Worm (Caenorhabditis elegans): Measurements from ENCODE around the gene mltn-8.

mltn-8 gene

DNA sequence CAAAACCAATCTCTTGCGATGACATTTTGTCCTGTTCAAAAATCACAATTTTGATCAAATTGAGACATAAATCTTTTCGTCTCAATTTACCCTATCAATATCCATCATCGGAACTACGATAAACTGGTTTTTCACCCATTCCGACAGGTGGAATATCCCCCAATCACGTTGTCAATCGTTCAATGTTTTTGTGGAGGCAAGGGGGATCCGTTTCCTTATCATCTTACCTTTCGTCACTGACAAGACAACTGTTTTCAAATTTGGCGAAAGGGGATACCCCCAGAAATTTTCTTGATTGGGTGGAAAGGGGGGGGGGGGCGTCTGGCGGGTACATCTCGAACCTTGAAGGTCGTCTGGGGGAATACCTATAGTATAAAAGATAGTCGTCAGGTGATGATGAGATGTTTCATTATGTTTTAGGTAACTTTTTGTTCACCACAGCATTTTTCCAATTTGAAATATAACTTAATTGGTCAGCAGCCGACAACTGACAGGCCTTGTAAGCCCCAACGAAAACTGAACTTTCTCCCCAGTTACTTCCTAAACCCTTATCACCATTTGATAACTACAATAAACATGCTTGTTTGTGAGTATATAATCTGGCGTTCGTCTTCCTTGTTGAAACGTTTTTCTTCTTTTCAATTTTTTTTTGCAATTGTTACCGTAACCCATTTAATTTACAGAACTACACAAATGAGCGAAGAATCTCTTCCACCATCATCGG is 1.3 kb upstream of the mltn-8 start, which contains the start of gene ZK6.8:
Gene ZK6.8 (plus strand): TSS at position 682 of the 724 bp plus-strand sequence.
- no peak for TF ChIP-seq unc-62 (GFP tag; optimal IDR thresholded peaks at IDR 0.05)

DNA sequence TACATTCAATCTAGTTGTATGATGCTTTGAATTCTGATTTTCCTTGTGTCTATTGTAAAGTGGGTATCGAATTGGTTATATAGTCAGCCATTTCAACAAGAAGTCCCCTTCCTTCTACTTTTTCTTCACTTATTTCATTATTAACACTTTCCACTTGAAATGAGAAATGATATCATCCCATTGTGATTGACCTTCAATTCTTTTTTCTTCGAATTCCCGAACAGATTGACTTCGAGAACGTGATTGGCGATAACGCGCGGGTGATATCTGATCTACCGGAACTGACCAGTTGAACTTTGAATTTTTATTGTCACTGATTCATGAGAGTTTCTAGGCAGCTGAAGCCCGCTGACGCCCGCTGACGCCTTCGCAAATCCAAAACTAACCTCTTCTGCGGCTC is 1.9 kb downstream of the mltn-8 start:
- no peak for TF ChIP-seq unc-62 (GFP tag; optimal IDR thresholded peaks at IDR 0.05)

DNA sequence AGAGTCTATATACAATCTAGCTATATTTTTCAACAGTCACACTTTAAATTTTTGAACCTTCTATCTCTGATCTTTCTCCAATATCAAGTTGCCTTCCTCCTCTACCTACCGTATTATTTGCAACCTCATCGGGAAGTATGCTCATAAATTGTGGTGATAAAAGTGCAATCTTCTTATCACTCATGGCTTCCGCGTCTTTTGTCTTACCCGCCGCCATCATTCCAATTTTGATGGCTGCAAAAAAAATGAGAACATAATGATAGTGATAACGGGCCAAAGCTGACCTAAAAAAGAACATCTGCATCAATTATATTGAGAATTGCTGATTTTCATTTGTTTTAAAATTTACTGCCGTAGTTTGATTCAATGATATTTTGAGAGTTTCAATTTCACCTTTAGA is 3.3 kb downstream of the mltn-8 start:
- TF ChIP-seq unc-62 (GFP tag; optimal IDR thresholded peaks at IDR 0.05) = no peak

ce11 chrV:373192-373591 is 6.9 kb downstream of the mltn-8 start:
- no peak for TF ChIP-seq unc-62 (GFP tag; optimal IDR thresholded peaks at IDR 0.05)

- no peak for TF ChIP-seq unc-62 (GFP tag; optimal IDR thresholded peaks at IDR 0.05)
Measured at ce11 chrV:370033-370432, 10.1 kb downstream of the mltn-8 start, which contains the start of gene mltn-7. mltn-7 (plus strand) TSS chrV:370333.

ce11 chrV:364650-365049 is 15.4 kb downstream of the mltn-8 start, which contains the start of gene mltn-6:
mltn-6 (plus strand) TSS chrV:364950.
- TF ChIP-seq unc-62 (GFP tag; optimal IDR thresholded peaks at IDR 0.05) = no peak

- TF ChIP-seq unc-62 (GFP tag; optimal IDR thresholded peaks at IDR 0.05) = no peak
Measured at ce11 chrV:361291-361690, 18.8 kb downstream of the mltn-8 start.

ce11 chrV:360068-360467 is 20.0 kb downstream of the mltn-8 start:
- no peak for TF ChIP-seq unc-62 (GFP tag; optimal IDR thresholded peaks at IDR 0.05)

ce11 chrV:359466-359865 is 20.6 kb downstream of the mltn-8 start, which contains the start of gene T22H9.1:
T22H9.1 (plus strand) TSS chrV:359766.
- TF ChIP-seq unc-62 (GFP tag; optimal IDR thresholded peaks at IDR 0.05) = no peak

DNA sequence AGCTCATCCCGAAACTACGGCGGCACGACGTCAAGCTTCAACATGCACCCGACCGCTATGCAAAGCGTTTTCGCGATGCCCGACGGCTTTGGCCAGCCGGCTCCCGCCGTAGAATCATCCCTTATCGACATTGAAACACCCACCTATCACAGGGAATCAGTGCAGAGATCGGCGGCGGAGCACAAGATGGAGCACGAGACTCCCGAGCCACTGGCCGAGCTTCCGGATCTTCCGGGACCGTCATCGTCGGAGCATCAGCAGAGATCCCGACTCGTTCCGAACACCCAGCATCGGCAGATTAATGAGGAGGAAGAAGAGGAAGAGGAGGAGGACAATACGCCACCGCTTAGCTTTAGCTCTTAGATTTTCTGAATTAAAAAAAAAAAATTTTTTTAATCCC is 21.6 kb downstream of the mltn-8 start:
- no peak for TF ChIP-seq unc-62 (GFP tag; optimal IDR thresholded peaks at IDR 0.05)

- no peak for TF ChIP-seq unc-62 (GFP tag; optimal IDR thresholded peaks at IDR 0.05)
Measured at ce11 chrV:356959-357702, 23.0 kb downstream of the mltn-8 start.

DNA sequence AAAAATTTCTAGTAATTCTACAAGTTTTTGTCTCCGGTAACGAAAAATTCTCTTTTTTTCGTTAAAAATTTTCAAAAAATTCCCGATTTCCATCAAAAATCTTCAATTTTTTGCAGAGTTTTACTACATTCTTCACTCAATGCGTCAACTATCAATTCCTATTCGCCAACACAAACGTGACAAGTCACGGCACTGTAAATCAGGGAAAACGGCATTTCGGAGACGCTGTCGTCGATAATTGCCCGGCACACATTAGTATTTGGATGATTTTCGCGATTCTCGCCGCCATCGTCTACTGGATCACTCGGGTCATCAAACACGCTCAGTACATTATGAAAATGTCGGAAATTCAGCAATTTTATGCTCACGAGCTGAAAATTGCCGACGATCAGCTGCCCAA is 28.3 kb downstream of the mltn-8 start:
- TF ChIP-seq unc-62 (GFP tag; optimal IDR thresholded peaks at IDR 0.05) = no peak

ce11 chrV:350822-351221 is 29.3 kb downstream of the mltn-8 start:
- TF ChIP-seq unc-62 (GFP tag; optimal IDR thresholded peaks at IDR 0.05) = no peak

DNA sequence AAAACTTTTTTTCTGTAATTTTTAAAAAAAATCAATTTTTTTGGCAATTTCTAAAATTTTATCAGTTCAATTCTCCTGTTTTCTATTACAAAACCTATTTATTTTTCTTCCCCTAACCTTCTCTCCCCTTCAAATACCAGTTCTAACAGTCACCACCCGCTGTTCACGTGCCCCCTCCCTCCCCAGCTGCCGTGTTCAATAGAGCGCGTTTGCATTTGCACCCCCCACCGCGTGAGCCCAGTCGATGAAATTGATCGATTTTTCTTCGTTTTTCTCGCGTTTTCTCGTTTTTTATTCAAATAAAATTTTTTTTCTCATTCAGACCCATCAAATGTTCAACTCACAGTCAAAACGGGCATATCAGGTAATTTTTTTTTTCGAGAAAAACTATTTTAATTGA is 31.0 kb downstream of the mltn-8 start, which contains the start of gene atg-9:
Gene atg-9 (plus strand): TSS at position 332 of the 400 bp plus-strand sequence.
- TF ChIP-seq unc-62 (GFP tag; optimal IDR thresholded peaks at IDR 0.05) = no peak

ce11 chrV:347561-348345 is 32.3 kb downstream of the mltn-8 start:
- TF ChIP-seq unc-62 (GFP tag; optimal IDR thresholded peaks at IDR 0.05) = no peak

DNA sequence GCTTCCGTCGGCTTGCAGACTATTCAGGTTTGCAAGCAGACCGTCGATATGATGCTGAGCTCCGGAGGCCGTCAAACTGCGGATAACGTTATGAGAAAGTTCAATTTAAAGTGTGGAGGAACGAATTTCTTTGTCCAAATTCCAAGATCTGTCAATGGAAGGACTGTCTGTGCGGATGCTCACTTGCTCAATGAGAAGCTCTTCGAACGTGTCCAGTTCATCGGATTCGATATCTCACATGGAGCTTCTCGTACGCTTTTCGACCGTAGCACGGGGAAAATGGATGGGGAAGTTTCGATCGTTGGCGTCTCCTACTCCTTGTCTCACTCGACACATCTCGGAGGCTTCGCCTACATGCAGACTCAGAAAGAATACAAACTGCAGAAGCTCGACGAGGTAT is 34.1 kb downstream of the mltn-8 start:
- no peak for TF ChIP-seq unc-62 (GFP tag; optimal IDR thresholded peaks at IDR 0.05)

All from whole organism, dauer.